Worm (Caenorhabditis elegans) whole organism, L4/young adult: ENCODE measurements around the gene F52H3.11.
A peak's percentile ranks its signal among the peaks of the same experiment; 100 is the strongest.

ENCODE experiments used
- W03F9.2 ChIP-seq: fragments of 150-350 bp; optimal IDR thresholded peaks from 2 replicates; lab custom pipeline; 2014; ENCODE audit warnings: missing biosample characterization, missing genetic modification characterization
- dao-5 ChIP-seq: sonication (generic microtip); optimal IDR thresholded peaks from 2 replicates; lab custom pipeline; 2016; ENCODE audit warnings: missing genotype, missing genetic modification characterization, moderate library complexity, missing compliant biosample characterization
- him-1 ChIP-seq: sonication (generic microtip); optimal IDR thresholded peaks from 2 replicates; lab custom pipeline; 2016; ENCODE audit warnings: missing genotype, missing genetic modification reagents, missing genetic modification characterization, missing compliant biosample characterization

F52H3.11 gene

ce11 chrII:10035425-10035824 lies 9.5 kb downstream of the F52H3.11 start:
- TF ChIP-seq him-1 (tag; lab: Kevin White, UChicago) (no peak), W03F9.2 (tag; lab: Kevin White, UChicago) (no peak), dao-5 (tag; lab: Kevin White, UChicago) (no peak)

ce11 chrII:10033163-10033871 lies 11.6 kb downstream of the F52H3.11 start, which contains the start of gene mtcu-2:
mtcu-2 (minus strand) TSS chrII:10033213.
- TF ChIP-seq W03F9.2 (tag; lab: Kevin White, UChicago) = peak; percentile 40

- TF ChIP-seq him-1 (tag; lab: Kevin White, UChicago) = no peak
- TF ChIP-seq dao-5 (tag; lab: Kevin White, UChicago) = no peak
- no peak for TF ChIP-seq W03F9.2 (tag; lab: Kevin White, UChicago)
Measured at ce11 chrII:10029890-10030289, 15.1 kb downstream of the F52H3.11 start, which contains the start of gene ttc-36. ttc-36 (plus strand) TSS chrII:10030190.

ce11 chrII:10029044-10029443 lies 15.9 kb downstream of the F52H3.11 start:
- TF ChIP-seq W03F9.2 (tag; lab: Kevin White, UChicago) (no peak), him-1 (tag; lab: Kevin White, UChicago) (no peak), dao-5 (tag; lab: Kevin White, UChicago) (no peak)

- TF ChIP-seq him-1 (tag; lab: Kevin White, UChicago) (no peak), W03F9.2 (tag; lab: Kevin White, UChicago) (no peak), dao-5 (tag; lab: Kevin White, UChicago) (no peak)
Measured at ce11 chrII:10028195-10028594, 16.8 kb downstream of the F52H3.11 start, which contains the start of gene F52H3.6. F52H3.6 (minus strand) TSS chrII:10028422.

ce11 chrII:10025059-10025458 lies 19.9 kb downstream of the F52H3.11 start:
- TF ChIP-seq dao-5 (tag; lab: Kevin White, UChicago) (no peak), W03F9.2 (tag; lab: Kevin White, UChicago) (no peak)

- TF ChIP-seq him-1 (tag; lab: Kevin White, UChicago) (no peak), dao-5 (tag; lab: Kevin White, UChicago) (no peak), W03F9.2 (tag; lab: Kevin White, UChicago) (no peak)
Measured at ce11 chrII:10021749-10022148, 23.2 kb downstream of the F52H3.11 start.

- no peak for TF ChIP-seq W03F9.2 (tag; lab: Kevin White, UChicago)
- no peak for TF ChIP-seq dao-5 (tag; lab: Kevin White, UChicago)
- TF ChIP-seq him-1 (tag; lab: Kevin White, UChicago) = no peak
Measured at ce11 chrII:10019669-10020068, 25.3 kb downstream of the F52H3.11 start.

ce11 chrII:10017528-10017927 lies 27.4 kb downstream of the F52H3.11 start:
- TF ChIP-seq him-1 (tag; lab: Kevin White, UChicago) = no peak
- TF ChIP-seq W03F9.2 (tag; lab: Kevin White, UChicago) = no peak
- TF ChIP-seq dao-5 (tag; lab: Kevin White, UChicago) = no peak

ce11 chrII:10016013-10016412 lies 28.9 kb downstream of the F52H3.11 start, which contains the start of gene lec-2:
lec-2 (minus strand) TSS chrII:10016183.
- TF ChIP-seq him-1 (tag; lab: Kevin White, UChicago) (no peak), dao-5 (tag; lab: Kevin White, UChicago) (no peak), W03F9.2 (tag; lab: Kevin White, UChicago) (no peak)

- TF ChIP-seq him-1 (tag; lab: Kevin White, UChicago) (no peak), W03F9.2 (tag; lab: Kevin White, UChicago) (no peak), dao-5 (tag; lab: Kevin White, UChicago) (no peak)
Measured at ce11 chrII:10014384-10014783, 30.6 kb downstream of the F52H3.11 start.

ce11 chrII:10012490-10012889 lies 32.5 kb downstream of the F52H3.11 start:
- TF ChIP-seq W03F9.2 (tag; lab: Kevin White, UChicago) = no peak
- TF ChIP-seq him-1 (tag; lab: Kevin White, UChicago) = no peak
- TF ChIP-seq dao-5 (tag; lab: Kevin White, UChicago) = no peak

ce11 chrII:10011733-10012132 lies 33.2 kb downstream of the F52H3.11 start:
- TF ChIP-seq W03F9.2 (tag; lab: Kevin White, UChicago) (no peak), dao-5 (tag; lab: Kevin White, UChicago) (no peak), him-1 (tag; lab: Kevin White, UChicago) (no peak)

ce11 chrII:10010914-10011313 lies 34.0 kb downstream of the F52H3.11 start:
- TF ChIP-seq W03F9.2 (tag; lab: Kevin White, UChicago) = no peak
- TF ChIP-seq him-1 (tag; lab: Kevin White, UChicago) = no peak
- TF ChIP-seq dao-5 (tag; lab: Kevin White, UChicago) = no peak
